Worm (Caenorhabditis elegans) whole organism, young adult: Measurements from ENCODE around the gene F10E9.5.
A peak's percentile ranks its signal among the peaks of the same experiment; 100 is the strongest.

Source experiments
- C06A6.2 ChIP-seq: fragments of 200-800 bp; sonication (Bioruptor generic); conservative IDR thresholded peaks from 2 replicates; pipeline ENCODE4 v1.3.6; 2022; ENCODE audit warnings: missing genetic modification characterization, missing compliant biosample characterization
- F22D6.2 ChIP-seq: sonication (generic microtip); optimal IDR thresholded peaks from 2 replicates; lab custom pipeline; 2016; ENCODE audit warnings: mild to moderate bottlenecking, missing genetic modification characterization, missing compliant biosample characterization
- F23B12.7 ChIP-seq: sonication (generic microtip); optimal IDR thresholded peaks from 2 replicates; lab custom pipeline; 2017; ENCODE audit warnings: missing genetic modification characterization, mild to moderate bottlenecking, missing compliant biosample characterization, antibody characterized with exemption, moderate library complexity; ENCODE audit not compliant: insufficient read depth
- F33H1.4 ChIP-seq: fragments of 200-800 bp; sonication (Bioruptor generic); IDR thresholded peaks from 2 replicates; pipeline ENCODE4 v1.3.6; 2022; ENCODE audit warnings: missing genetic modification reagents, missing genetic modification characterization, missing compliant biosample characterization
- F37B4.10 ChIP-seq: fragments of 200-800 bp; sonication (Bioruptor generic); IDR thresholded peaks from 2 replicates; pipeline ENCODE4 v1.3.6; 2022; ENCODE audit warnings: missing genetic modification characterization, missing compliant biosample characterization
- F49E8.2 ChIP-seq: sonication (generic microtip); optimal IDR thresholded peaks from 3 replicates; lab custom pipeline; 2017; ENCODE audit warnings: missing genetic modification characterization, mild to moderate bottlenecking, missing compliant biosample characterization, antibody characterized with exemption, moderate library complexity; ENCODE audit not compliant: insufficient read depth
- F52B5.7 ChIP-seq: sonication (generic microtip); optimal IDR thresholded peaks from 2 replicates; lab custom pipeline; 2016; ENCODE audit warnings: mild to moderate bottlenecking, missing genetic modification characterization, missing compliant biosample characterization
- F57C9.4 ChIP-seq: sonication (generic microtip); optimal IDR thresholded peaks from 2 replicates; lab custom pipeline; 2017; ENCODE audit warnings: mild to moderate bottlenecking, missing genetic modification characterization, missing compliant biosample characterization
- K11D2.4 ChIP-seq: fragments of 200-800 bp; sonication (Bioruptor generic); IDR thresholded peaks from 2 replicates; pipeline ENCODE4 v1.3.6; 2022; ENCODE audit warnings: missing genetic modification reagents, missing genetic modification characterization, missing compliant biosample characterization
- T26A5.8 ChIP-seq: sonication (generic microtip); optimal IDR thresholded peaks from 2 replicates; lab custom pipeline; 2016; ENCODE audit warnings: missing genetic modification characterization, missing compliant biosample characterization
- Y53F4B.3 ChIP-seq: fragments of 200-800 bp; sonication (Bioruptor generic); IDR thresholded peaks from 2 replicates; pipeline ENCODE4 v1.3.6; 2022; ENCODE audit warnings: missing genetic modification reagents, missing genetic modification characterization, missing compliant biosample characterization
- Y95B8A.8 ChIP-seq: fragments of 200-800 bp; sonication (Bioruptor generic); IDR thresholded peaks from 2 replicates; pipeline ENCODE4 v1.3.6; 2022; ENCODE audit warnings: missing genetic modification reagents, missing genetic modification characterization, missing compliant biosample characterization
- ama-1 ChIP-seq, 3 experiments: fragments of 150-350 bp in 1 of 3; sonication (generic microtip) in 2 of 3; optimal IDR thresholded peaks; 2 replicates each; lab custom pipeline; 2014 to 2018; ENCODE audit warnings: missing biosample characterization in 2 of 3, missing genetic modification characterization in 2 of 3, missing genetic modification reagents in 2 of 3
- aptf-3 ChIP-seq: fragments of 200-800 bp; sonication (Bioruptor generic); IDR thresholded peaks from 2 replicates; pipeline ENCODE4 v1.3.6; 2022; ENCODE audit warnings: missing genetic modification characterization, missing compliant biosample characterization
- atf-7 ChIP-seq: sonication (generic microtip); optimal IDR thresholded peaks from 2 replicates; lab custom pipeline; 2017; ENCODE audit warnings: mild to moderate bottlenecking, missing genetic modification characterization, missing compliant biosample characterization
- athp-1 ChIP-seq: sonication (generic microtip); optimal IDR thresholded peaks from 2 replicates; lab custom pipeline; 2017; ENCODE audit warnings: mild to moderate bottlenecking, missing genetic modification characterization, missing compliant biosample characterization
- bed-2 ChIP-seq: fragments of 200-800 bp; sonication (Bioruptor generic); IDR thresholded peaks from 2 replicates; pipeline ENCODE4 v1.3.6; 2022; ENCODE audit warnings: missing genetic modification reagents, missing genetic modification characterization, missing compliant biosample characterization
- ccch-3 ChIP-seq: fragments of 200-800 bp; sonication (Bioruptor generic); optimal IDR thresholded peaks from 2 replicates; lab custom pipeline; 2018; ENCODE audit warnings: mild to moderate bottlenecking, missing genetic modification characterization, missing compliant biosample characterization
- cebp-2 ChIP-seq: fragments of 200-800 bp; sonication (Bioruptor generic); IDR thresholded peaks from 2 replicates; pipeline ENCODE4 v1.3.6; 2022; ENCODE audit warnings: missing genetic modification characterization, missing compliant biosample characterization
- ceh-27 ChIP-seq: fragments of 200-800 bp; sonication (Bioruptor generic); optimal IDR thresholded peaks from 2 replicates; lab custom pipeline; 2018; ENCODE audit warnings: mild to moderate bottlenecking, missing genetic modification characterization, moderate library complexity, missing compliant biosample characterization
- ceh-58 ChIP-seq: fragments of 200-800 bp; sonication (Bioruptor generic); IDR thresholded peaks from 2 replicates; pipeline ENCODE4 v1.3.6; 2022; ENCODE audit warnings: missing genetic modification characterization, missing compliant biosample characterization
- ceh-91 ChIP-seq: fragments of 200-800 bp; sonication (Bioruptor generic); IDR thresholded peaks from 2 replicates; pipeline ENCODE4 v1.3.6; 2022; ENCODE audit warnings: missing genetic modification reagents, missing genetic modification characterization, missing compliant biosample characterization
- die-1 ChIP-seq: sonication (generic microtip); optimal IDR thresholded peaks from 2 replicates; lab custom pipeline; 2016; ENCODE audit warnings: missing genotype, mild to moderate bottlenecking, missing genetic modification characterization, missing compliant biosample characterization
- dpl-1 ChIP-seq: fragments of 150-350 bp; optimal IDR thresholded peaks from 2 replicates; lab custom pipeline; 2014; ENCODE audit warnings: missing biosample characterization, missing genetic modification reagents, missing genetic modification characterization
- egl-44 ChIP-seq: fragments of 200-800 bp; sonication (Bioruptor generic); IDR thresholded peaks from 2 replicates; pipeline ENCODE4 v1.3.6; 2022; ENCODE audit warnings: missing genetic modification reagents, missing genetic modification characterization, missing compliant biosample characterization
- gei-17 ChIP-seq: fragments of 200-800 bp; sonication (Bioruptor generic); optimal IDR thresholded peaks from 2 replicates; lab custom pipeline; 2018; ENCODE audit warnings: mild to moderate bottlenecking, missing genetic modification characterization, missing compliant biosample characterization
- hrde-1 ChIP-seq: sonication (generic microtip); optimal IDR thresholded peaks from 2 replicates; lab custom pipeline; 2016; ENCODE audit warnings: missing genetic modification characterization, mild to moderate bottlenecking, missing compliant biosample characterization, moderate library complexity, missing genotype, missing genetic modification reagents, borderline replicate concordance
- hsf-1 ChIP-seq: fragments of 200-800 bp; sonication (Bioruptor generic); IDR thresholded peaks from 2 replicates; pipeline ENCODE4 v1.3.6; 2022; ENCODE audit warnings: missing genetic modification reagents, missing genetic modification characterization, missing compliant biosample characterization
- lin-54 ChIP-seq: fragments of 200-800 bp; sonication (Bioruptor generic); optimal IDR thresholded peaks from 2 replicates; lab custom pipeline; 2018; ENCODE audit warnings: mild to moderate bottlenecking, missing genetic modification characterization, missing compliant biosample characterization
- madf-10 ChIP-seq: sonication (generic microtip); optimal IDR thresholded peaks from 2 replicates; lab custom pipeline; 2016; ENCODE audit warnings: mild to moderate bottlenecking, missing genetic modification characterization, missing compliant biosample characterization
- madf-6 ChIP-seq: fragments of 200-800 bp; sonication (Bioruptor generic); IDR thresholded peaks from 2 replicates; pipeline ENCODE4 v1.3.6; 2022; ENCODE audit warnings: missing genetic modification reagents, missing genetic modification characterization, missing compliant biosample characterization
- madf-8 ChIP-seq: fragments of 200-800 bp; sonication (Bioruptor generic); conservative IDR thresholded peaks from 2 replicates; pipeline ENCODE4 v1.3.6; 2022; ENCODE audit warnings: missing genetic modification reagents, missing genetic modification characterization, missing compliant biosample characterization
- nfya-1 ChIP-seq: sonication (generic microtip); optimal IDR thresholded peaks from 2 replicates; lab custom pipeline; 2017; ENCODE audit warnings: antibody characterized with exemption, missing compliant biosample characterization, missing genetic modification characterization, borderline replicate concordance; ENCODE audit not compliant: insufficient read depth
- rec-8 ChIP-seq, 2 experiments: sonication (generic microtip); optimal IDR thresholded peaks; 2 replicates each; lab custom pipeline; 2016; ENCODE audit warnings: mild to moderate bottlenecking in 2 of 2, missing genetic modification characterization in 2 of 2, missing genetic modification reagents in 2 of 2, missing genotype in 2 of 2, missing biosample characterization in 1 of 2, missing compliant biosample characterization in 1 of 2, moderate library complexity in 1 of 2
- repo-1 ChIP-seq: sonication (generic microtip); optimal IDR thresholded peaks from 2 replicates; lab custom pipeline; 2017; ENCODE audit warnings: mild to moderate bottlenecking, missing genetic modification characterization, missing compliant biosample characterization
- rpc-1 ChIP-seq, 2 experiments: fragments of 150-350 bp in 1 of 2; sonication (generic microtip) in 1 of 2; optimal IDR thresholded peaks; 2 replicates each; lab custom pipeline; 2014 to 2018; ENCODE audit warnings: missing biosample characterization in 1 of 2, missing genetic modification characterization in 1 of 2, missing genetic modification reagents in 1 of 2, missing genotype in 1 of 2
- snpc-4 ChIP-seq, 5 experiments: fragments of 150-350 bp in 1 of 5; sonication (generic microtip) in 4 of 5; optimal IDR thresholded peaks; 2 replicates each; lab custom pipeline; 2014 to 2018; ENCODE audit warnings: missing genetic modification characterization in 5 of 5, missing biosample characterization in 3 of 5, antibody characterized with exemption in 2 of 5, mild to moderate bottlenecking in 2 of 5, missing compliant biosample characterization in 2 of 5, missing genotype in 2 of 5, moderate library complexity in 2 of 5, missing genetic modification reagents in 1 of 5
- tlf-1 ChIP-seq: fragments of 200-800 bp; sonication (Bioruptor generic); optimal IDR thresholded peaks from 2 replicates; lab custom pipeline; 2018; ENCODE audit warnings: mild to moderate bottlenecking, missing genetic modification characterization, missing compliant biosample characterization
- ztf-25 ChIP-seq: fragments of 200-800 bp; sonication (Bioruptor generic); IDR thresholded peaks from 2 replicates; pipeline ENCODE4 v1.3.6; 2022; ENCODE audit warnings: missing genetic modification reagents, missing genetic modification characterization, missing compliant biosample characterization
- ztf-6 ChIP-seq: fragments of 200-800 bp; sonication (Bioruptor generic); IDR thresholded peaks from 2 replicates; pipeline ENCODE4 v1.3.6; 2022; ENCODE audit warnings: missing genetic modification reagents, missing genetic modification characterization, missing compliant biosample characterization

F10E9.5 gene

ce11 chrIII:8355462-8355815, 48.0 kb downstream of the F10E9.5 start (continued):
- TF ChIP-seq Y53F4B.3 (GFP tag; lab: Robert Waterston, UW), result no peak
- TF ChIP-seq dpl-1, result peak; percentile 73
- TF ChIP-seq egl-44, result no peak
- TF ChIP-seq madf-10 (tag; lab: Kevin White, UChicago), result no peak
- no peak for TF ChIP-seq hrde-1 (tag; lab: Kevin White, UChicago)
- TF ChIP-seq F22D6.2 (tag; lab: Kevin White, UChicago), result no peak
- TF ChIP-seq T26A5.8 (tag; lab: Kevin White, UChicago), result no peak
- TF ChIP-seq ceh-91 (GFP tag; lab: Robert Waterston, UW), result peak; percentile 58; the same call in 1 of the 2 replicates
- no peak for TF ChIP-seq gei-17 (GFP tag; lab: Kevin White, UChicago)
- TF ChIP-seq hsf-1 (GFP tag; lab: Robert Waterston, UW), result peak; percentile 96
- TF ChIP-seq ccch-3 (GFP tag; lab: Kevin White, UChicago), result no peak
- peak; percentile 9 for TF ChIP-seq lin-54 (GFP tag; lab: Kevin White, UChicago)
- TF ChIP-seq snpc-4 (GFP tag; optimal IDR thresholded peaks at IDR 0.05; lab: Kevin White, UChicago), result no peak
- TF ChIP-seq snpc-4 (tag; optimal IDR thresholded peaks at IDR 0.05; lab: Kevin White, UChicago), result no peak
- no peak for TF ChIP-seq F52B5.7 (tag; lab: Kevin White, UChicago)
- TF ChIP-seq bed-2 (GFP tag; lab: Robert Waterston, UW), result no peak
- TF ChIP-seq ztf-25 (GFP tag; lab: Robert Waterston, UW), result no peak
- no peak for TF ChIP-seq rec-8 (tag; optimal IDR thresholded peaks at IDR 0.05; lab: Kevin White, UChicago)
- TF ChIP-seq rpc-1 (optimal IDR thresholded peaks at IDR 0.05; lab: Kevin White, UChicago), result no peak
- no peak for TF ChIP-seq rpc-1 (tag; optimal IDR thresholded peaks at IDR 0.05; lab: Kevin White, UChicago)
- no peak for TF ChIP-seq C06A6.2 (GFP tag; lab: Robert Waterston, UW)
- TF ChIP-seq cebp-2 (GFP tag; lab: Robert Waterston, UW), result no peak
- no peak for TF ChIP-seq atf-7 (tag; lab: Kevin White, UChicago)
- no peak for TF ChIP-seq F23B12.7 (tag; lab: Kevin White, UChicago)
- TF ChIP-seq F37B4.10 (GFP tag; lab: Robert Waterston, UW), result no peak
- no peak for TF ChIP-seq aptf-3
- no peak for TF ChIP-seq athp-1
- TF ChIP-seq ztf-6 (GFP tag; lab: Robert Waterston, UW), result no peak
- no peak for TF ChIP-seq F49E8.2 (tag; lab: Kevin White, UChicago)
- TF ChIP-seq madf-8 (GFP tag; lab: Robert Waterston, UW), result peak; percentile 64
- TF ChIP-seq K11D2.4 (GFP tag; lab: Robert Waterston, UW), result no peak
- no peak for TF ChIP-seq ceh-27 (GFP tag; lab: Kevin White, UChicago)
- no peak for TF ChIP-seq ama-1 (optimal IDR thresholded peaks at IDR 0.05; lab: Kevin White, UChicago)
- TF ChIP-seq ama-1 (GFP tag; optimal IDR thresholded peaks at IDR 0.05; lab: Kevin White, UChicago), result no peak
- TF ChIP-seq madf-6, result peak; percentile 84
- TF ChIP-seq F57C9.4 (tag; lab: Kevin White, UChicago), result no peak
- no peak for TF ChIP-seq Y95B8A.8
- no peak for TF ChIP-seq repo-1 (tag; lab: Kevin White, UChicago)
- peak; percentile 61 for TF ChIP-seq F33H1.4 (GFP tag; lab: Robert Waterston, UW)
- TF ChIP-seq tlf-1 (GFP tag; lab: Kevin White, UChicago), result no peak
- no peak for TF ChIP-seq ceh-58 (GFP tag; lab: Robert Waterston, UW)
- no peak for TF ChIP-seq nfya-1 (tag; lab: Kevin White, UChicago)
- TF ChIP-seq die-1 (tag; lab: Kevin White, UChicago), result no peak
